Worm (Caenorhabditis elegans) whole organism, L4 larva: ENCODE results near the gene memo-1.
A peak's percentile ranks its signal among the peaks of the same experiment; 100 is the strongest.

ENCODE experiments used
- F10B5.3 ChIP-seq: sonication (generic microtip); optimal IDR thresholded peaks from 2 replicates; lab custom pipeline; 2016; ENCODE audit warnings: mild to moderate bottlenecking, missing genetic modification characterization, missing compliant biosample characterization
- F26F4.8 ChIP-seq: fragments of 200-800 bp; sonication (Bioruptor generic); conservative IDR thresholded peaks from 2 replicates; pipeline ENCODE4 v1.3.6; 2022; ENCODE audit warnings: missing genetic modification characterization, missing compliant biosample characterization
- F37D6.2 ChIP-seq: sonication (generic microtip); optimal IDR thresholded peaks from 2 replicates; lab custom pipeline; 2016; ENCODE audit warnings: mild to moderate bottlenecking, missing genetic modification characterization, missing compliant biosample characterization
- F49E8.2 ChIP-seq: sonication (generic microtip); optimal IDR thresholded peaks from 2 replicates; lab custom pipeline; 2016; ENCODE audit warnings: missing compliant biosample characterization, mild to moderate bottlenecking, missing genetic modification characterization, borderline replicate concordance
- T20F7.1 ChIP-seq: fragments of 200-800 bp; sonication (Bioruptor generic); optimal IDR thresholded peaks from 2 replicates; lab custom pipeline; 2018; ENCODE audit warnings: mild to moderate bottlenecking, missing genetic modification characterization, missing compliant biosample characterization
- T26A8.4 ChIP-seq: fragments of 200-800 bp; sonication (Bioruptor generic); IDR thresholded peaks from 2 replicates; pipeline ENCODE4 v1.3.6; 2022; ENCODE audit warnings: missing genetic modification characterization, missing compliant biosample characterization
- Y75B8A.6 ChIP-seq: fragments of 200-800 bp; sonication (Bioruptor generic); IDR thresholded peaks from 2 replicates; pipeline ENCODE4 v1.3.6; 2022; ENCODE audit warnings: missing genetic modification reagents, missing genetic modification characterization, missing compliant biosample characterization
- ZK546.5 ChIP-seq, 2 experiments: sonication (generic microtip); optimal IDR thresholded peaks; 2 replicates each; lab custom pipeline; 2017; ENCODE audit warnings: missing biosample characterization in 2 of 2, missing genetic modification characterization in 2 of 2
- aha-1 ChIP-seq: fragments of 150-350 bp; peaks from one replicate; lab custom pipeline; 2014; ENCODE audit warnings: missing biosample characterization, missing genetic modification characterization
- ceh-20 ChIP-seq: fragments of 200-800 bp; sonication (Bioruptor generic); IDR thresholded peaks from 2 replicates; pipeline ENCODE4 v1.3.6; 2022; ENCODE audit warnings: missing genetic modification reagents, missing genetic modification characterization, missing compliant biosample characterization
- ceh-28 ChIP-seq: fragments of 150-350 bp; optimal IDR thresholded peaks from 2 replicates; lab custom pipeline; 2014; ENCODE audit warnings: missing biosample characterization, missing genetic modification reagents, missing genetic modification characterization
- ceh-62 ChIP-seq: sonication (generic microtip); optimal IDR thresholded peaks from 2 replicates; lab custom pipeline; 2017; ENCODE audit warnings: missing biosample characterization, missing genetic modification characterization
- daf-16 ChIP-seq, 3 experiments: sonication (generic microtip); optimal IDR thresholded peaks; 2 replicates each; lab custom pipeline; 2016 to 2017; ENCODE audit warnings: missing genetic modification characterization in 3 of 3, missing genetic modification reagents in 3 of 3, mild to moderate bottlenecking in 2 of 3, missing compliant biosample characterization in 2 of 3, missing biosample characterization in 1 of 3, moderate library complexity in 1 of 3
- daf-19 ChIP-seq: fragments of 200-800 bp; sonication (Bioruptor generic); conservative IDR thresholded peaks from 2 replicates; pipeline ENCODE4 v1.3.6; 2022; ENCODE audit warnings: missing genetic modification characterization, missing compliant biosample characterization
- daf-8 ChIP-seq: fragments of 200-800 bp; sonication (Bioruptor generic); IDR thresholded peaks from 2 replicates; pipeline ENCODE4 v1.3.6; 2022; ENCODE audit warnings: missing genetic modification characterization, missing compliant biosample characterization
- dmd-8 ChIP-seq: fragments of 200-800 bp; sonication (Bioruptor generic); IDR thresholded peaks from 2 replicates; pipeline ENCODE4 v1.3.6; 2022; ENCODE audit warnings: missing genetic modification characterization, missing compliant biosample characterization
- fos-1 ChIP-seq: fragments of 150-350 bp; optimal IDR thresholded peaks from 2 replicates; lab custom pipeline; 2014; ENCODE audit warnings: missing biosample characterization, missing genetic modification characterization
- gei-8 ChIP-seq: fragments of 200-800 bp; sonication (Bioruptor generic); optimal IDR thresholded peaks from 2 replicates; lab custom pipeline; 2018; ENCODE audit warnings: mild to moderate bottlenecking, missing genetic modification characterization, missing compliant biosample characterization
- hlh-11 ChIP-seq: fragments of 200-800 bp; sonication (Bioruptor generic); optimal IDR thresholded peaks from 2 replicates; lab custom pipeline; 2018; ENCODE audit warnings: mild to moderate bottlenecking, missing genetic modification characterization, missing compliant biosample characterization
- hlh-30 ChIP-seq: sonication (generic microtip); optimal IDR thresholded peaks from 2 replicates; lab custom pipeline; 2017; ENCODE audit warnings: antibody characterized with exemption, mild to moderate bottlenecking, missing genetic modification characterization, missing compliant biosample characterization; ENCODE audit not compliant: insufficient read depth
- hmg-1.1 ChIP-seq: fragments of 200-800 bp; sonication (Bioruptor generic); IDR thresholded peaks from 2 replicates; pipeline ENCODE4 v1.3.6; 2022; ENCODE audit warnings: missing genetic modification reagents, missing genetic modification characterization, missing compliant biosample characterization
- lim-7 ChIP-seq: fragments of 200-800 bp; sonication (Bioruptor generic); IDR thresholded peaks from 2 replicates; pipeline ENCODE4 v1.3.6; 2022; ENCODE audit warnings: missing genetic modification characterization, missing compliant biosample characterization
- lin-13 ChIP-seq: fragments of 150-350 bp; optimal IDR thresholded peaks from 2 replicates; lab custom pipeline; 2014; ENCODE audit warnings: missing biosample characterization, missing genetic modification reagents, missing genetic modification characterization
- lin-15B ChIP-seq: fragments of 150-350 bp; sonication (generic microtip); optimal IDR thresholded peaks from 3 replicates; lab custom pipeline; 2014; ENCODE audit warnings: missing biosample characterization, missing genetic modification characterization
- lin-29 ChIP-seq: fragments of 200-800 bp; sonication (Bioruptor generic); IDR thresholded peaks from 2 replicates; pipeline ENCODE4 v1.3.6; 2022; ENCODE audit warnings: missing genetic modification reagents, missing genetic modification characterization, missing compliant biosample characterization
- lin-38 ChIP-seq: fragments of 200-800 bp; sonication (Bioruptor generic); IDR thresholded peaks from 2 replicates; pipeline ENCODE4 v1.3.6; 2022; ENCODE audit warnings: missing genetic modification reagents, missing genetic modification characterization, missing compliant biosample characterization
- lir-3 ChIP-seq: sonication (generic microtip); optimal IDR thresholded peaks from 2 replicates; lab custom pipeline; 2016; ENCODE audit warnings: mild to moderate bottlenecking, missing genetic modification characterization, missing compliant biosample characterization
- lsy-2 ChIP-seq, 2 experiments: fragments of 150-350 bp in 1 of 2; sonication (generic microtip) in 1 of 2; optimal IDR thresholded peaks; 2 replicates each; lab custom pipeline; 2014 to 2017; ENCODE audit warnings: missing biosample characterization in 2 of 2, missing genetic modification characterization in 2 of 2
- madf-5 ChIP-seq, 2 experiments: fragments of 200-800 bp; sonication (Bioruptor generic); IDR thresholded peaks; 2 replicates each; pipeline ENCODE4 v1.3.6; 2022; ENCODE audit warnings: missing compliant biosample characterization in 2 of 2, missing genetic modification characterization in 2 of 2
- madf-9 ChIP-seq: fragments of 200-800 bp; sonication (Bioruptor generic); conservative IDR thresholded peaks from 2 replicates; pipeline ENCODE4 v1.3.6; 2022; ENCODE audit warnings: missing genetic modification reagents, missing genetic modification characterization, missing compliant biosample characterization
- mdl-1 ChIP-seq, 2 experiments: fragments of 150-350 bp in 1 of 2; sonication (generic microtip) in 1 of 2; optimal IDR thresholded peaks; 2 replicates each; lab custom pipeline; 2014 to 2017; ENCODE audit warnings: missing biosample characterization in 2 of 2, missing genetic modification characterization in 2 of 2
- mep-1 ChIP-seq: fragments of 150-350 bp; sonication (generic microtip); optimal IDR thresholded peaks from 3 replicates; lab custom pipeline; 2014; ENCODE audit warnings: missing biosample characterization, missing genetic modification characterization
- mes-2 ChIP-seq: sonication (generic microtip); optimal IDR thresholded peaks from 2 replicates; lab custom pipeline; 2016; ENCODE audit warnings: missing genotype, mild to moderate bottlenecking, missing genetic modification characterization, missing compliant biosample characterization; ENCODE audit not compliant: poor library complexity, severe bottlenecking
- mxl-2 ChIP-seq: fragments of 200-800 bp; sonication (Bioruptor generic); conservative IDR thresholded peaks from 2 replicates; pipeline ENCODE4 v1.3.6; 2022; ENCODE audit warnings: missing genetic modification reagents, missing genetic modification characterization, missing compliant biosample characterization
- nhr-11 ChIP-seq: fragments of 150-350 bp; optimal IDR thresholded peaks from 2 replicates; lab custom pipeline; 2014; ENCODE audit warnings: missing biosample characterization, missing genetic modification characterization
- nhr-237 ChIP-seq: sonication (generic microtip); optimal IDR thresholded peaks from 2 replicates; lab custom pipeline; 2017; ENCODE audit warnings: missing biosample characterization, missing genetic modification characterization
- nhr-28 ChIP-seq: fragments of 150-350 bp; optimal IDR thresholded peaks from 2 replicates; lab custom pipeline; 2014; ENCODE audit warnings: missing biosample characterization, missing genetic modification characterization
- nhr-42 ChIP-seq: fragments of 200-800 bp; sonication (Bioruptor generic); IDR thresholded peaks from 2 replicates; pipeline ENCODE4 v1.3.6; 2022; ENCODE audit warnings: missing genetic modification characterization, missing compliant biosample characterization
- sdz-12 ChIP-seq: fragments of 200-800 bp; sonication (Bioruptor generic); optimal IDR thresholded peaks from 2 replicates; lab custom pipeline; 2018; ENCODE audit warnings: mild to moderate bottlenecking, missing genetic modification characterization, missing compliant biosample characterization
- set-16 ChIP-seq: fragments of 200-800 bp; sonication (Bioruptor generic); IDR thresholded peaks from 2 replicates; pipeline ENCODE4 v1.3.6; 2022; ENCODE audit warnings: missing genetic modification reagents, missing genetic modification characterization, missing compliant biosample characterization
- skn-1 ChIP-seq: fragments of 150-350 bp; optimal IDR thresholded peaks from 2 replicates; lab custom pipeline; 2014; ENCODE audit warnings: missing biosample characterization, missing genetic modification characterization
- snpc-1.2 ChIP-seq: fragments of 200-800 bp; sonication (Bioruptor generic); IDR thresholded peaks from 2 replicates; pipeline ENCODE4 v1.3.6; 2022; ENCODE audit warnings: missing genetic modification reagents, missing genetic modification characterization, missing compliant biosample characterization
- snpc-4 ChIP-seq: fragments of 150-350 bp; optimal IDR thresholded peaks from 2 replicates; lab custom pipeline; 2014; ENCODE audit warnings: missing biosample characterization, missing genetic modification characterization
- tag-97 ChIP-seq: fragments of 200-800 bp; sonication (Bioruptor generic); IDR thresholded peaks from 2 replicates; pipeline ENCODE4 v1.3.6; 2022; ENCODE audit warnings: missing genetic modification characterization, missing compliant biosample characterization
- tra-1 ChIP-seq: fragments of 200-800 bp; sonication (Bioruptor generic); IDR thresholded peaks from 2 replicates; pipeline ENCODE4 v1.3.6; 2022; ENCODE audit warnings: missing genetic modification reagents, missing genetic modification characterization, missing compliant biosample characterization
- unc-130 ChIP-seq: sonication (generic microtip); optimal IDR thresholded peaks from 2 replicates; lab custom pipeline; 2016; ENCODE audit warnings: missing genetic modification reagents, missing genetic modification characterization, missing compliant biosample characterization
- unc-39 ChIP-seq: sonication (generic microtip); optimal IDR thresholded peaks from 2 replicates; lab custom pipeline; 2017; ENCODE audit warnings: missing biosample characterization, missing genetic modification characterization
- unc-62 ChIP-seq, 3 experiments: fragments of 150-350 bp in 1 of 3; sonication (generic microtip); optimal IDR thresholded peaks in 2 of 3; peaks in 1 of 3; 1 replicate in 1 of 3; 2 replicates in 2 of 3; lab custom pipeline; 2014 to 2017; ENCODE audit warnings: missing biosample characterization in 3 of 3, missing genetic modification characterization in 3 of 3, missing genetic modification reagents in 3 of 3, missing genotype in 1 of 3
- zag-1 ChIP-seq: fragments of 150-350 bp; optimal IDR thresholded peaks from 2 replicates; lab custom pipeline; 2014; ENCODE audit warnings: missing biosample characterization, missing genetic modification characterization
- zip-11 ChIP-seq: fragments of 200-800 bp; sonication (Bioruptor generic); IDR thresholded peaks from 2 replicates; pipeline ENCODE4 v1.3.6; 2022; ENCODE audit warnings: missing genetic modification characterization, missing compliant biosample characterization

memo-1 gene

DNA sequence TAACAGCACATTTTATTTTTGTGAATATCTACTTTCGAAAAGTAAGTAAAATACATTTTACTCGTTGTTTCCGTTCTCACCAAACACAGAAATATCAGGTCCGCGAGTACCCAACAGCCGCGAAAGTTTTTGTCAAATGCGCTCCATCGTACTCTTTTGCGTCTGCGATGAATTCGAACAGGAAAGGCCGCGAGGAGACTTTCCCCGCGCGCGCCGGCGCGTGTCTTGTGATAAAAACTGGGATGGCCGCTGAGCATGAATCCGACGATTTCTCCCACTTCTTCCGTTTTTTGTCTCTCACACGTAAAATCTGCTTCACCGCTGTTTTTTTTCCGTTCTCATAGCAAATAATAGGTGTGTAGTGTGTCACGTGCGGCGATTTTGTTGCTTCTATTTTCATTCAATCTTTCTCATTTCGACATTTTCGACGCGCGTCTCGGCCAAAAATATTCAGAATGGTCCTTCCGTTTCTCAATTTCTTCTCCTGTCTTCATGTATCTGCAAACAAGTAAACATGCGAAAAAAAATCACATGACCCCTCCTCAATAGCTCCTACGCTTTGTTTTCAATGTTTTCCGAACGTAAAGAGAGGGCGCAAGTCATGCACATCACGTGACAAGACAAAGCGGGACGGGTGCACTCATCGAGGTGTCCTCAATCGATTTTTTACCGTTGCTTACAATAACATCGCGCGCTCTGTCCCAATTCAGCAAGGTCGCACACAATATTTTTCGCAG, 42.7 kb downstream of the memo-1 start, which contains the start of gene uvs-1 (continued):
- TF ChIP-seq skn-1 (tag; lab: Kevin White, UChicago) (no peak), daf-16 (GFP tag; optimal IDR thresholded peaks at IDR 0.05; lab: Kevin White, UChicago) (peak in 1 of 2 experiments; percentile 69), daf-16 (tag; optimal IDR thresholded peaks at IDR 0.05; lab: Kevin White, UChicago) (peak; percentile 81), ceh-20 (no peak), F37D6.2 (no peak), unc-39 (tag; lab: Kevin White, UChicago) (no peak), lir-3 (no peak), set-16 (no peak), unc-62 (GFP tag; optimal IDR thresholded peaks at IDR 0.05 in 1 of 2; lab: Kevin White, UChicago) (peak in 1 of 2 experiments; percentile 98), unc-62 (tag; optimal IDR thresholded peaks at IDR 0.05; lab: Kevin White, UChicago) (no peak), tag-97 (GFP tag; lab: Robert Waterston, UW) (no peak), mxl-2 (no peak), daf-8 (GFP tag; lab: Robert Waterston, UW) (no peak), aha-1 (tag; lab: Kevin White, UChicago) (peak; percentile 96), tra-1 (GFP tag; lab: Robert Waterston, UW) (no peak), F49E8.2 (no peak), snpc-4 (tag; lab: Kevin White, UChicago) (no peak), madf-5 (GFP tag; IDR thresholded peaks at IDR 0.05; lab: Robert Waterston, UW) (no peak), fos-1 (no peak), dmd-8 (no peak), lin-13 (GFP tag; lab: Kevin White, UChicago) (no peak), nhr-11 (peak; percentile 40), lsy-2 (tag; optimal IDR thresholded peaks at IDR 0.05; lab: Kevin White, UChicago) (no peak), lin-38 (no peak; the same call in none of the 2 replicates), gei-8 (GFP tag; lab: Kevin White, UChicago) (no peak), ZK546.5 (tag; optimal IDR thresholded peaks at IDR 0.05; lab: Kevin White, UChicago) (no peak), nhr-28 (tag; lab: Kevin White, UChicago) (peak; percentile 61), ceh-62 (tag; lab: Kevin White, UChicago) (no peak), snpc-1.2 (no peak), zip-11 (GFP tag; lab: Robert Waterston, UW) (no peak), Y75B8A.6 (GFP tag; lab: Robert Waterston, UW) (no peak), hmg-1.1 (GFP tag; lab: Robert Waterston, UW) (peak; percentile 38; the same call in 1 of the 2 replicates), unc-130 (no peak), F26F4.8 (GFP tag; lab: Robert Waterston, UW) (no peak), lin-15B (tag; lab: Kevin White, UChicago) (no peak), lin-29 (GFP tag; lab: Robert Waterston, UW) (no peak), ceh-28 (peak; percentile 9), mdl-1 (tag; optimal IDR thresholded peaks at IDR 0.05; lab: Kevin White, UChicago) (peak; percentile 46 to 80), lim-7 (no peak), hlh-30 (tag; lab: Kevin White, UChicago) (peak; percentile 93), mep-1 (tag; lab: Kevin White, UChicago) (peak; percentile 8), nhr-237 (tag; lab: Kevin White, UChicago) (no peak), zag-1 (tag; lab: Kevin White, UChicago) (no peak), T20F7.1 (GFP tag; lab: Kevin White, UChicago) (no peak), daf-19 (GFP tag; lab: Robert Waterston, UW) (no peak), hlh-11 (tag; lab: Kevin White, UChicago) (peak; percentile 51), madf-9 (GFP tag; lab: Robert Waterston, UW) (no peak), mes-2 (peak; percentile 14), T26A8.4 (no peak), nhr-42 (no peak), sdz-12 (GFP tag; lab: Kevin White, UChicago) (no peak), F10B5.3 (no peak)
